In the genomic region with DNA sequence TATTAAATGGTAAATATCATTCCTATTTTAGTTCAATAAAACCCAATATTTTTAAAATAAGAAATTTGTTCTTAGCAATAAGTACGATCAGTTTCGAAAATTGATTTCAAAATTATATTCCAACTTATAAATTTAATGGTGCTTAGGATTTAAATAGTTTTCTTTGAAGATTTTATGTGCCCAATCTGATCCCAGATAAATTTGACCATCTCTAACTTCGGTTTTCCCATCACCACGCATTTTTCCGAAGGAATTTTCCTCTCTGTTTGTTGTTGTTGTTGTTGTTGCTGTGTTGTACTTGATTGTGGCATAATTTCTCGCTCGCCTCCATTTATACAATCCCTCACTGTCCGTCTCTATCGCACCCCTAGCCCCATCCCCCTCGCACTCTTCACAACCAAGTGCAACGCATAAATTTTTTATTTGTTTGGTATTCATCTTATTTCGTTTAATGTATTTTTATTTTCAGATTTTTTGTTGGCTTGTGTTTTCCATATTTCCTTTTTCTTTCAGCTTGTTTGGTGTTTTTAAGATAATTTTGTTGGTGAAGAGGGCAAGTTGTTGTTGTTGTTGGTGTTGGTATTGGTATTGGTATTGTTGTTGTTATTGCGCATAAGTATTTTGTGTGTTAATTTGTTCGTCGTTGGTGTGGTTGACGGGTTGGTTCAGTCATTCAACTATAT, we compare ENCODE assay signal across 1 fruit fly cellular context.
TF ChIP-seq lines count a peak whose summit lies in the region.

No protein-coding gene starts in this region.

TF ChIP-seq in whole organism, embryonic, 481 proteins besides CTCF, POLR2A, EP300 and RAD21 (continued from another document and continues in another):
- TF ChIP-seq zf30C (GFP tag; optimal IDR thresholded peaks at IDR 0.05; lab: Kevin White, UChicago) (peak; percentile 17), prd (optimal IDR thresholded peaks at IDR 0.05; lab: Kevin White, UChicago) (no peak), prd (GFP tag; IDR thresholded peaks at IDR 0.05; lab: Robert Waterston, UW) (peak; percentile 34; the same call in 2 of the 3 replicates), Sry-δ (GFP tag; optimal IDR thresholded peaks at IDR 0.05; lab: Kevin White, UChicago) (peak; percentile 65), CG12104 (GFP tag; optimal IDR thresholded peaks at IDR 0.05; lab: Kevin White, UChicago) (peak; percentile 32), lola (GFP tag; optimal IDR thresholded peaks at IDR 0.05; lab: Kevin White, UChicago) (peak in 1 of 3 experiments; percentile 62), CG1832 (GFP tag; optimal IDR thresholded peaks at IDR 0.05; lab: Kevin White, UChicago) (peak; percentile 59), NfI (GFP tag; optimal IDR thresholded peaks at IDR 0.05; lab: Kevin White, UChicago) (no peak), grn (GFP tag; optimal IDR thresholded peaks at IDR 0.05; lab: Kevin White, UChicago) (peak; percentile 3), row (GFP tag; IDR thresholded peaks at IDR 0.05; lab: Robert Waterston, UW) (peak; percentile 49; the same call in 2 of the 3 replicates), pzg (GFP tag; optimal IDR thresholded peaks at IDR 0.05; lab: Kevin White, UChicago) (no peak), z (GFP tag; IDR thresholded peaks at IDR 0.05; lab: Robert Waterston, UW) (0 out of 3 replicates have a peak, but pooled peaks have one; percentile 48), CG15601 (tag; optimal IDR thresholded peaks at IDR 0.05; lab: Kevin White, UChicago) (peak; percentile 15), tio (GFP tag; optimal IDR thresholded peaks at IDR 0.05; lab: Kevin White, UChicago) (peak; percentile 36), zen (tag; optimal IDR thresholded peaks at IDR 0.05; lab: Kevin White, UChicago) (peak; percentile 31), Stat92E (GFP tag; optimal IDR thresholded peaks at IDR 0.05; lab: Kevin White, UChicago) (peak in 1 of 3 experiments; percentile 25), CG30403 (GFP tag; optimal IDR thresholded peaks at IDR 0.05; lab: Kevin White, UChicago) (peak; percentile 24), BEAF-32 (GFP tag; optimal IDR thresholded peaks at IDR 0.05; lab: Kevin White, UChicago) (peak; percentile 32), ac (GFP tag; optimal IDR thresholded peaks at IDR 0.05; lab: Kevin White, UChicago) (no peak), trem (tag; optimal IDR thresholded peaks at IDR 0.05; lab: Kevin White, UChicago) (peak; percentile 44), CG15696 (tag; optimal IDR thresholded peaks at IDR 0.05; lab: Kevin White, UChicago) (peak; percentile 59), da (GFP tag; optimal IDR thresholded peaks at IDR 0.05; lab: Kevin White, UChicago) (no peak), CG13775 (GFP tag; optimal IDR thresholded peaks at IDR 0.05; lab: Kevin White, UChicago) (peak; percentile 43), Gug (GFP tag; IDR thresholded peaks at IDR 0.05; lab: Robert Waterston, UW) (0 out of 4 replicates have a peak, but pooled peaks have one; percentile 24), CG7745 (tag; optimal IDR thresholded peaks at IDR 0.05; lab: Kevin White, UChicago) (peak; percentile 15), slbo (GFP tag; IDR thresholded peaks at IDR 0.05; lab: Robert Waterston, UW) (peak; percentile 29), Mes4 (GFP tag; optimal IDR thresholded peaks at IDR 0.05; lab: Kevin White, UChicago) (peak; percentile 2), E2f1 (GFP tag; IDR thresholded peaks at IDR 0.05; lab: Robert Waterston, UW) (0 out of 2 replicates have a peak, but pooled peaks have one; percentile 8), stwl (tag; optimal IDR thresholded peaks at IDR 0.05; lab: Kevin White, UChicago) (peak; percentile 13), Fer3 (tag; optimal IDR thresholded peaks at IDR 0.05; lab: Kevin White, UChicago) (no peak), HLH3B (GFP tag; IDR thresholded peaks at IDR 0.05; lab: Robert Waterston, UW) (0 out of 2 replicates have a peak, but pooled peaks have one; percentile 19), Hr3 (GFP tag; optimal IDR thresholded peaks at IDR 0.05; lab: Kevin White, UChicago) (no peak), CG1603 (tag; optimal IDR thresholded peaks at IDR 0.05; lab: Kevin White, UChicago) (peak; percentile 20), chm (GFP tag; IDR thresholded peaks at IDR 0.05; lab: Robert Waterston, UW) (0 out of 2 replicates have a peak, but pooled peaks have one; percentile 66), CG10321 (GFP tag; IDR thresholded peaks at IDR 0.05; lab: Robert Waterston, UW) (no peak), CG11504 (tag; optimal IDR thresholded peaks at IDR 0.05; lab: Kevin White, UChicago) (peak; percentile 32), sqz (GFP tag; optimal IDR thresholded peaks at IDR 0.05; lab: Kevin White, UChicago) (peak; percentile 80), CG2678 (tag; optimal IDR thresholded peaks at IDR 0.05; lab: Kevin White, UChicago) (peak; percentile 32), Med (GFP tag; lab: Kevin White, UChicago) (peak; percentile 58), ato (GFP tag; IDR thresholded peaks at IDR 0.05; lab: Robert Waterston, UW; ENCODE audit: partially characterized antibody) (no peak), CG13123 (GFP tag; optimal IDR thresholded peaks at IDR 0.05; lab: Kevin White, UChicago) (peak; percentile 2), Opbp (GFP tag; IDR thresholded peaks at IDR 0.05; lab: Robert Waterston, UW; ENCODE audit: partially characterized antibody) (peak; percentile 13; the same call in 1 of the 3 replicates), phol (tag; optimal IDR thresholded peaks at IDR 0.05; lab: Kevin White, UChicago) (peak; percentile 61), E2f2 (GFP tag; IDR thresholded peaks at IDR 0.05; lab: Robert Waterston, UW) (peak; percentile 9; the same call in 1 of the 2 replicates), CG32772 (GFP tag; IDR thresholded peaks at IDR 0.05; lab: Robert Waterston, UW) (0 out of 2 replicates have a peak, but pooled peaks have one; percentile 17), CG10274 (GFP tag; optimal IDR thresholded peaks at IDR 0.05; lab: Kevin White, UChicago) (no peak), YL-1 (GFP tag; optimal IDR thresholded peaks at IDR 0.05; lab: Kevin White, UChicago) (no peak), chif (GFP tag; optimal IDR thresholded peaks at IDR 0.05; lab: Kevin White, UChicago) (peak in 1 of 2 experiments; percentile 39), Sox102F (GFP tag; optimal IDR thresholded peaks at IDR 0.05; lab: Kevin White, UChicago) (peak; percentile 37), Trl (optimal IDR thresholded peaks at IDR 0.05; lab: Kevin White, UChicago) (no peak), Trl (GFP tag; optimal IDR thresholded peaks at IDR 0.05; lab: Kevin White, UChicago) (no peak), CG7556 (GFP tag; optimal IDR thresholded peaks at IDR 0.05; lab: Kevin White, UChicago) (peak; percentile 29), pan (optimal IDR thresholded peaks at IDR 0.05; lab: Kevin White, UChicago) (no peak), pan (GFP tag; optimal IDR thresholded peaks at IDR 0.05 in 1 of 2, IDR thresholded peaks at IDR 0.05 in 1 of 2) (no peak), CG2120 (GFP tag; optimal IDR thresholded peaks at IDR 0.05; lab: Kevin White, UChicago) (peak; percentile 6), CG17829 (tag; optimal IDR thresholded peaks at IDR 0.05; lab: Kevin White, UChicago) (peak; percentile 26), rib (GFP tag; IDR thresholded peaks at IDR 0.05; lab: Robert Waterston, UW) (no peak), cg (GFP tag; optimal IDR thresholded peaks at IDR 0.05; lab: Kevin White, UChicago) (peak; percentile 70), CG14014 (GFP tag; IDR thresholded peaks at IDR 0.05; lab: Robert Waterston, UW) (peak; percentile 34; the same call in 1 of the 2 replicates), CG18764 (GFP tag; optimal IDR thresholded peaks at IDR 0.05; lab: Kevin White, UChicago) (no peak), CG7839 (tag; optimal IDR thresholded peaks at IDR 0.05; lab: Kevin White, UChicago) (peak; percentile 27), CG18262 (tag; optimal IDR thresholded peaks at IDR 0.05; lab: Kevin White, UChicago) (peak; percentile 75), CG43689 (GFP tag; IDR thresholded peaks at IDR 0.05; lab: Robert Waterston, UW) (no peak), az2 (GFP tag; optimal IDR thresholded peaks at IDR 0.05; lab: Kevin White, UChicago) (peak; percentile 51), Nf-YC (tag; optimal IDR thresholded peaks at IDR 0.05; lab: Kevin White, UChicago) (peak; percentile 29), CG31441 (GFP tag; IDR thresholded peaks at IDR 0.05; lab: Robert Waterston, UW) (peak; percentile 44), lab (GFP tag; optimal IDR thresholded peaks at IDR 0.05; lab: Kevin White, UChicago) (no peak), crp (GFP tag; optimal IDR thresholded peaks at IDR 0.05; lab: Kevin White, UChicago) (no peak), vnd (GFP tag; IDR thresholded peaks at IDR 0.05; lab: Robert Waterston, UW; ENCODE audit: partially characterized antibody) (no peak), CG2199 (GFP tag; IDR thresholded peaks at IDR 0.05; lab: Robert Waterston, UW) (peak; percentile 93), tx (GFP tag; optimal IDR thresholded peaks at IDR 0.05; lab: Kevin White, UChicago) (no peak), CG17361 (GFP tag; IDR thresholded peaks at IDR 0.05; lab: Robert Waterston, UW) (peak; percentile 63; the same call in 2 of the 3 replicates), CG2889 (GFP tag; IDR thresholded peaks at IDR 0.05; lab: Robert Waterston, UW) (no peak), MESR4 (GFP tag; optimal IDR thresholded peaks at IDR 0.05; lab: Kevin White, UChicago) (no peak), sens (GFP tag; lab: Kevin White, UChicago) (peak; percentile 79), CoRest (tag; optimal IDR thresholded peaks at IDR 0.05; lab: Kevin White, UChicago) (peak; percentile 26), tll (GFP tag; optimal IDR thresholded peaks at IDR 0.05; lab: Kevin White, UChicago) (peak in 1 of 2 experiments; percentile 27), tup (GFP tag; optimal IDR thresholded peaks at IDR 0.05; lab: Kevin White, UChicago) (no peak), bbx (GFP tag; IDR thresholded peaks at IDR 0.05; lab: Robert Waterston, UW; ENCODE audit: partially characterized antibody) (no peak), ci (GFP tag; IDR thresholded peaks at IDR 0.05; lab: Robert Waterston, UW) (peak; percentile 47; the same call in 1 of the 3 replicates), CG10267 (tag; optimal IDR thresholded peaks at IDR 0.05; lab: Kevin White, UChicago) (peak; percentile 38), CG30020 (tag; optimal IDR thresholded peaks at IDR 0.05; lab: Kevin White, UChicago) (peak; percentile 2), ssp (GFP tag; IDR thresholded peaks at IDR 0.05; lab: Robert Waterston, UW) (no peak), bsh (GFP tag; optimal IDR thresholded peaks at IDR 0.05; lab: Kevin White, UChicago) (peak in 1 of 2 experiments; percentile 61), esg (GFP tag; conservative IDR thresholded peaks at IDR 0.05; lab: Robert Waterston, UW) (peak; percentile 22; the same call in 1 of the 2 replicates), CG5180 (GFP tag; optimal IDR thresholded peaks at IDR 0.05; lab: Kevin White, UChicago) (peak; percentile 48), Oli (tag; optimal IDR thresholded peaks at IDR 0.05; lab: Kevin White, UChicago) (peak; percentile 10), kni (GFP tag; optimal IDR thresholded peaks at IDR 0.05; lab: Kevin White, UChicago) (peak; percentile 78), Abd-B (GFP tag; optimal IDR thresholded peaks at IDR 0.05; lab: Kevin White, UChicago) (peak; percentile 12), CG1647 (GFP tag; optimal IDR thresholded peaks at IDR 0.05; lab: Kevin White, UChicago) (no peak), CG9437 (GFP tag; optimal IDR thresholded peaks at IDR 0.05; lab: Kevin White, UChicago) (peak; percentile 0), CG32767 (GFP tag; IDR thresholded peaks at IDR 0.05; lab: Robert Waterston, UW) (0 out of 2 replicates have a peak, but pooled peaks have one; percentile 20), psq (GFP tag; optimal IDR thresholded peaks at IDR 0.05; lab: Kevin White, UChicago) (peak; percentile 57), nerfin-1 (tag; optimal IDR thresholded peaks at IDR 0.05; lab: Kevin White, UChicago) (peak; percentile 63), jigr1 (GFP tag; IDR thresholded peaks at IDR 0.05; lab: Robert Waterston, UW) (no peak), CG16813 (GFP tag; IDR thresholded peaks at IDR 0.05; lab: Robert Waterston, UW; ENCODE audit: partially characterized antibody) (no peak), CG9609 (GFP tag; optimal IDR thresholded peaks at IDR 0.05; lab: Kevin White, UChicago) (no peak), Deaf1 (tag; optimal IDR thresholded peaks at IDR 0.05; lab: Kevin White, UChicago) (peak; percentile 52), repo (GFP tag; optimal IDR thresholded peaks at IDR 0.05; lab: Kevin White, UChicago) (no peak), dpn (GFP tag; optimal IDR thresholded peaks at IDR 0.05; lab: Kevin White, UChicago) (peak; percentile 15 to 26), CG12299 (tag; optimal IDR thresholded peaks at IDR 0.05; lab: Kevin White, UChicago) (no peak), gcm2 (GFP tag; optimal IDR thresholded peaks at IDR 0.05; lab: Kevin White, UChicago) (no peak), CG15479 (GFP tag; optimal IDR thresholded peaks at IDR 0.05; lab: Kevin White, UChicago) (peak; percentile 35), Rx (GFP tag; IDR thresholded peaks at IDR 0.05; lab: Robert Waterston, UW) (no peak), CG14710 (tag; optimal IDR thresholded peaks at IDR 0.05; lab: Kevin White, UChicago) (peak; percentile 30), CG12942 (GFP tag; optimal IDR thresholded peaks at IDR 0.05; lab: Kevin White, UChicago) (no peak), Xrp1 (GFP tag; IDR thresholded peaks at IDR 0.05; lab: Robert Waterston, UW) (peak; percentile 62; the same call in 1 of the 2 replicates), dmrt11E (tag; optimal IDR thresholded peaks at IDR 0.05; lab: Kevin White, UChicago) (peak; percentile 78), tna (GFP tag; IDR thresholded peaks at IDR 0.05; lab: Robert Waterston, UW; ENCODE audit: partially characterized antibody) (peak; percentile 35; the same call in 1 of the 2 replicates), CG13287 (GFP tag; IDR thresholded peaks at IDR 0.05; lab: Robert Waterston, UW; ENCODE audit: partially characterized antibody) (no peak), CG8388 (GFP tag; optimal IDR thresholded peaks at IDR 0.05; lab: Kevin White, UChicago) (peak; percentile 33), CG9727 (GFP tag; optimal IDR thresholded peaks at IDR 0.05; lab: Kevin White, UChicago) (peak; percentile 64), CG8359 (GFP tag; optimal IDR thresholded peaks at IDR 0.05; lab: Kevin White, UChicago; ENCODE audit: borderline replicate concordance) (no peak), hth (optimal IDR thresholded peaks at IDR 0.05; lab: Kevin White, UChicago) (no peak), CG6254 (GFP tag; optimal IDR thresholded peaks at IDR 0.05; lab: Kevin White, UChicago) (peak; percentile 2), crol (GFP tag; IDR thresholded peaks at IDR 0.05; lab: Robert Waterston, UW) (peak; percentile 61), ro (GFP tag; IDR thresholded peaks at IDR 0.05; lab: Robert Waterston, UW) (no peak), CG16815 (GFP tag; optimal IDR thresholded peaks at IDR 0.05; lab: Kevin White, UChicago) (no peak), ken (GFP tag; IDR thresholded peaks at IDR 0.05; lab: Robert Waterston, UW) (0 out of 3 replicates have a peak, but pooled peaks have one; percentile 23)
